Worm (Caenorhabditis elegans) whole organism, early embryonic: Measurements from ENCODE around the gene ceh-27.
A peak's percentile ranks its signal among the peaks of the same experiment; 100 is the strongest.

ENCODE experiments used
- B0310.2 ChIP-seq: sonication (generic microtip); optimal IDR thresholded peaks from 2 replicates; lab custom pipeline; 2016; ENCODE audit warnings: mild to moderate bottlenecking, missing genetic modification characterization, missing compliant biosample characterization
- F13C5.2 ChIP-seq: sonication (generic microtip); optimal IDR thresholded peaks from 2 replicates; lab custom pipeline; 2017; ENCODE audit warnings: mild to moderate bottlenecking, missing genetic modification characterization, inconsistent platforms, missing compliant biosample characterization
- aly-1 ChIP-seq: sonication (generic microtip); optimal IDR thresholded peaks from 2 replicates; lab custom pipeline; 2016; ENCODE audit warnings: missing genetic modification characterization, missing compliant biosample characterization
- ama-1 ChIP-seq: fragments of 150-350 bp; optimal IDR thresholded peaks from 2 replicates; lab custom pipeline; 2014
- ceh-13 ChIP-seq: fragments of 200-800 bp; sonication (Bioruptor generic); optimal IDR thresholded peaks from 2 replicates; lab custom pipeline; 2018; ENCODE audit warnings: mild to moderate bottlenecking, missing genetic modification characterization, missing compliant biosample characterization
- ceh-36 ChIP-seq: sonication (generic microtip); optimal IDR thresholded peaks from 2 replicates; lab custom pipeline; 2016; ENCODE audit warnings: missing genetic modification characterization, inconsistent platforms, missing compliant biosample characterization
- ets-7 ChIP-seq: sonication (generic microtip); optimal IDR thresholded peaks from 2 replicates; lab custom pipeline; 2016; ENCODE audit warnings: missing genotype, missing genetic modification characterization, missing compliant biosample characterization
- flt-1 ChIP-seq: fragments of 200-800 bp; sonication (Bioruptor generic); IDR thresholded peaks from 2 replicates; pipeline ENCODE4 v1.3.6; 2022; ENCODE audit warnings: missing genetic modification characterization, missing compliant biosample characterization
- hmbx-1 ChIP-seq: sonication (generic microtip); optimal IDR thresholded peaks from 2 replicates; lab custom pipeline; 2016; ENCODE audit warnings: mild to moderate bottlenecking, missing genetic modification characterization, missing compliant biosample characterization
- hmg-4 ChIP-seq: fragments of 200-800 bp; sonication (Bioruptor generic); optimal IDR thresholded peaks from 2 replicates; lab custom pipeline; 2018; ENCODE audit warnings: mild to moderate bottlenecking, missing genetic modification characterization, missing compliant biosample characterization
- hnd-1 ChIP-seq: sonication (generic microtip); optimal IDR thresholded peaks from 2 replicates; lab custom pipeline; 2016; ENCODE audit warnings: missing genetic modification characterization, missing compliant biosample characterization
- pes-1 ChIP-seq: fragments of 200-800 bp; sonication (Bioruptor generic); IDR thresholded peaks from 2 replicates; pipeline ENCODE4 v1.3.6; 2022; ENCODE audit warnings: missing genetic modification reagents, missing genetic modification characterization, missing compliant biosample characterization
- scrt-1 ChIP-seq: fragments of 200-800 bp; sonication (Bioruptor generic); IDR thresholded peaks from 2 replicates; pipeline ENCODE4 v1.3.6; 2022; ENCODE audit warnings: missing genetic modification characterization, missing compliant biosample characterization
- sea-1 ChIP-seq: fragments of 200-800 bp; sonication (Bioruptor generic); conservative IDR thresholded peaks from 2 replicates; pipeline ENCODE4 v1.3.6; 2022; ENCODE audit warnings: missing genetic modification characterization, missing compliant biosample characterization
- tbx-11 ChIP-seq: fragments of 200-800 bp; sonication (Bioruptor generic); IDR thresholded peaks from 2 replicates; pipeline ENCODE4 v1.3.6; 2022; ENCODE audit warnings: missing genetic modification characterization, missing compliant biosample characterization
- tbx-37 ChIP-seq: fragments of 200-800 bp; sonication (Bioruptor generic); conservative IDR thresholded peaks from 2 replicates; pipeline ENCODE4 v1.3.6; 2022; ENCODE audit warnings: missing genetic modification reagents, missing genetic modification characterization, missing compliant biosample characterization
- tra-4 ChIP-seq: sonication (generic microtip); optimal IDR thresholded peaks from 2 replicates; lab custom pipeline; 2017; ENCODE audit warnings: missing genetic modification characterization, missing compliant biosample characterization

The ceh-27 gene

DNA sequence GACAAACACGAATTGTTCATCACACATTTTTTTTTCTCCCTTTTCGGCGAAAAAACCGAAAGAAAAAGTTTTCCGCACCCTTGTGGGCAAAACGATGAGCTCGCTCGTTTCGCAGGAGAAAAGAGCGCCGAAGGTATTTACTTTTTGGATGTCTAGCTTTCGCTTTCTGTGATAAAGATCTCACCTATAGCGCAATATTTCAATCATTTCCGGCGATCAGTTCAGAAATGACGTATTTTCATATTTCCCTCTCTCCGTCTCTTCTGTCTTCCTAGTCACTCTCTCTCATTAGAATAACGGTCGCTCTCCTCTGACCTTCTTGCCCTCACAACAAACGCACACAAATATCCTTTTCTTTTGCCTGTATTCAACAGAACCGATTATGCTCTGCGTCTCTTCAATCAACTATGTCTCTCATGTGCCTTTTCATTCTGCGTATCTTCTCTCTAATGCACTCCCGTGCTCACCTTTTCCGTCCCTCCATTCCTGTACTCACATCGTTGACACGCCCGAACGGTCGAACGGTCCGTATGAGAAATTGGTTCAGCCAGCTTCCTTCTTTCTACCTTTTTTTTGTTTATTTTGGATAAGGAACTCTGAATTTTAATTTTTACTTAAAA, 9.0 kb upstream of the ceh-27 start:
- no peak for TF ChIP-seq F13C5.2 (tag; lab: Kevin White, UChicago)
- TF ChIP-seq flt-1 (GFP tag; lab: Robert Waterston, UW), result no peak
- no peak for TF ChIP-seq hnd-1 (tag; lab: Kevin White, UChicago)
- no peak for TF ChIP-seq tbx-37 (GFP tag; lab: Robert Waterston, UW)
- TF ChIP-seq hmg-4 (GFP tag; lab: Kevin White, UChicago), result peak; percentile 30

DNA sequence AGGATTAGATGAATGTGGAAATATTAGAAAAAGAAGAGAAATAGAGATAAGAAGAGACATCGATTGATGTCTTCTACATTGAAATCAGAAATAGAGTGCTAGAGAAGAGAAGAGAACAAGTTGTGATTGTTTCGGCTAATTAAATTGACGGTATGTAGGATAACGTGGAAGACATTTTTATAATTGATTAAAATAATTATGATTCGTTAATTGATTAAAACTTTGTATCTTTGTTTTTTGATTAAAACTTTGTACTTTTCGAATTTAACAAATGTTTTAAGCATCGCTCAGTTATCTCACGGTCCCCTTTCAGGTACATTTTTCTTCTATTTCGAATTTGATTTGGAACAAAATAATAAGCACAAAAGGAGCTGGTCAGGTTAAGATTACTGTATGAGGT, 7.6 kb upstream of the ceh-27 start, which contains the start of gene lgc-44:
TSS of gene lgc-44 (minus strand) at position 101 of the 400 bp plus-strand sequence.
- no peak for TF ChIP-seq hmg-4 (GFP tag; lab: Kevin White, UChicago)
- no peak for TF ChIP-seq ceh-36 (tag; lab: Kevin White, UChicago)

DNA sequence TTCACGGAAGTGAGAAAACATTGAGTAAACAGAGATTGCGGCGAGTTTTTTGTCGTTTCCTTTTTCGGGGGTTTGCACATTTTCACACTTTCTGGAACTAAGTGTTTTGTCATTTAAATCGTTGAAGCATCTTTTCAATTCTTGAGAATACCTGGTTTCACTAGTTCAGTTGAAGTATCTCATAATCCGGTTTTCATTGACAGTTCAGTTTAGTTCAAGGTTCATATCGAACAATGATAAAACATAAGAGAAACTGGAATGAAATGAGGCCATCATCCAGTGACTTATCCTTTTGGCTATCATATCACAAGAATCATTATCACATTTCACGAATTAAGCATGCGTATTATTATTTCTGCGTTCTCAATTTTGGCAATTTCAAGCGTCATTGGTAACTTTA, 2.3 kb upstream of the ceh-27 start, which contains the start of gene F46F3.3:
TSS of gene F46F3.3 (plus strand) at position 301 of the 400 bp plus-strand sequence.
- TF ChIP-seq hmbx-1 (tag; lab: Kevin White, UChicago) (no peak), hmg-4 (GFP tag; lab: Kevin White, UChicago) (no peak), tbx-11 (GFP tag; lab: Robert Waterston, UW) (no peak), ceh-36 (tag; lab: Kevin White, UChicago) (no peak), flt-1 (GFP tag; lab: Robert Waterston, UW) (no peak), tra-4 (tag; lab: Kevin White, UChicago) (no peak), scrt-1 (GFP tag; lab: Robert Waterston, UW) (no peak), sea-1 (GFP tag; lab: Robert Waterston, UW) (no peak), hnd-1 (tag; lab: Kevin White, UChicago) (no peak), F13C5.2 (tag; lab: Kevin White, UChicago) (no peak), ceh-13 (GFP tag; lab: Kevin White, UChicago) (no peak)

DNA sequence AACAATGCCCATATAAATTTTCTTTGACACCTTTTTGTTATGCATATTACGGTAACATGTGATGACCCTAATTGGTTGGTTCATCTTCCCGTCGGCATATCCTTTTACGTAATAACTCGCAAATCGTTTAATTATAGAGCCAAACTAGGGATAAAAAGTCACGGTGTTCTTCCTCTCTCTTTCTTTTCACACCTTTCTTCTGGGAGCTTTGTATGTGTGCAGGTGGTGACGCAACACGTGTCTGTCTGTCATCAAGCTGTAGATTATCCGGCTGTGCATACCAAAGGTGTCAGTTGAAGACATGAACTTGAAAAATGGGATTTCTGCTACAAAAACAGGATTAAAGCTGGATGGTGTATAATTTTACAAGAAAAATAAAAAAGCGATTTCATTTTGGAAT, 4.3 kb downstream of the ceh-27 start:
- peak; percentile 15 for TF ChIP-seq ceh-36 (tag; lab: Kevin White, UChicago)
- no peak for TF ChIP-seq tra-4 (tag; lab: Kevin White, UChicago)

ce11 chrV:11656469-11656868, 8.4 kb downstream of the ceh-27 start:
- TF ChIP-seq ceh-36 (tag; lab: Kevin White, UChicago) (no peak), hnd-1 (tag; lab: Kevin White, UChicago) (no peak), ets-7 (tag; lab: Kevin White, UChicago) (no peak), tbx-11 (GFP tag; lab: Robert Waterston, UW) (no peak), F13C5.2 (tag; lab: Kevin White, UChicago) (no peak), hmg-4 (GFP tag; lab: Kevin White, UChicago) (no peak), B0310.2 (no peak), tra-4 (tag; lab: Kevin White, UChicago) (no peak), pes-1 (GFP tag; lab: Robert Waterston, UW) (no peak), ceh-13 (GFP tag; lab: Kevin White, UChicago) (no peak), aly-1 (tag; lab: Kevin White, UChicago) (no peak)

- TF ChIP-seq flt-1 (GFP tag; lab: Robert Waterston, UW) (no peak), hnd-1 (tag; lab: Kevin White, UChicago) (no peak), B0310.2 (no peak), aly-1 (tag; lab: Kevin White, UChicago) (no peak), scrt-1 (GFP tag; lab: Robert Waterston, UW) (no peak), ceh-13 (GFP tag; lab: Kevin White, UChicago) (no peak), sea-1 (GFP tag; lab: Robert Waterston, UW) (no peak), F13C5.2 (tag; lab: Kevin White, UChicago) (no peak), tbx-11 (GFP tag; lab: Robert Waterston, UW) (no peak), hmbx-1 (tag; lab: Kevin White, UChicago) (no peak), ama-1 (lab: Kevin White, UChicago) (no peak), hmg-4 (GFP tag; lab: Kevin White, UChicago) (no peak), tra-4 (tag; lab: Kevin White, UChicago) (no peak), pes-1 (GFP tag; lab: Robert Waterston, UW) (no peak), tbx-37 (GFP tag; lab: Robert Waterston, UW) (no peak), ceh-36 (tag; lab: Kevin White, UChicago) (no peak), ets-7 (tag; lab: Kevin White, UChicago) (no peak)
These were observed 11.8 kb downstream of the ceh-27 start for ce11 chrV:11653095-11653494.

DNA sequence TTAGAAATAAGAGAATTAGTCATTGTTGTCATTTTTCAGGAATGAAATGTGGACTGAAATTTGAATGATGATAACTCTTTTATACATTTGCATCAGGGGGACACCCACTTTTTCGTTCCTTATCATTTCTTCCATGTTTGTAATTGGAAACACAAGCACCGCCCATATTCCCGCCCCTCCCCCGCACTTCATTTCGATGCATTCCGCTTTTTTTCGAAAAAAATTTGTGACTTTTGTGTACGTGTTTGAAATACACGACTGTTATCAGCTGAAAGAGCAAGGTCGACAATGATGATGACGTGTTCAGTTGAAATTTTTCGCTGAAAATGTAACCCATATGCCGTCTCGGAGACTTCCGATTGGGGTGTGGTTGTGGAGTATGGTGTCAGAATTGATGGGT, 14.2 kb downstream of the ceh-27 start, which contains the start of gene zip-10:
TSS of gene zip-10 (minus strand) at position 43 of the 400 bp plus-strand sequence.
- no peak for TF ChIP-seq tra-4 (tag; lab: Kevin White, UChicago)
- TF ChIP-seq ama-1 (lab: Kevin White, UChicago), result no peak
- TF ChIP-seq aly-1 (tag; lab: Kevin White, UChicago), result no peak
- TF ChIP-seq ceh-13 (GFP tag; lab: Kevin White, UChicago), result no peak
- TF ChIP-seq ceh-36 (tag; lab: Kevin White, UChicago), result no peak
- no peak for TF ChIP-seq pes-1 (GFP tag; lab: Robert Waterston, UW)
- TF ChIP-seq scrt-1 (GFP tag; lab: Robert Waterston, UW), result no peak
- no peak for TF ChIP-seq hmbx-1 (tag; lab: Kevin White, UChicago)
- TF ChIP-seq F13C5.2 (tag; lab: Kevin White, UChicago), result no peak
- TF ChIP-seq tbx-37 (GFP tag; lab: Robert Waterston, UW), result no peak
- TF ChIP-seq B0310.2, result no peak
- no peak for TF ChIP-seq flt-1 (GFP tag; lab: Robert Waterston, UW)
- no peak for TF ChIP-seq hnd-1 (tag; lab: Kevin White, UChicago)
